Fruit fly (Drosophila melanogaster) whole organism, embryonic: ENCODE results near the gene CG14286.

Experiments used
- Aef1 ChIP-seq: fragments of 200-800 bp; sonication (Bioruptor generic); IDR thresholded peaks from 3 replicates; pipeline ENCODE4 v1.3.6; 2022; ENCODE audit warnings: missing biosample characterization, missing genetic modification characterization
- BtbVII ChIP-seq: fragments of 200-800 bp; sonication (Bioruptor generic); optimal IDR thresholded peaks from 3 replicates; lab custom pipeline; 2017; ENCODE audit warnings: missing biosample characterization, mild to moderate bottlenecking, missing genetic modification characterization
- CG10147 ChIP-seq: fragments of 200-800 bp; sonication (Bioruptor generic); optimal IDR thresholded peaks from 2 replicates; lab custom pipeline; 2019; ENCODE audit warnings: missing biosample characterization, mild to moderate bottlenecking, missing genetic modification characterization, moderate library complexity
- CG10209 ChIP-seq: fragments of 200-800 bp; sonication (Bioruptor generic); optimal IDR thresholded peaks from 3 replicates; lab custom pipeline; 2017; ENCODE audit warnings: missing biosample characterization, mild to moderate bottlenecking, missing genetic modification characterization, missing genetic modification reagents
- CG10462 ChIP-seq: fragments of 200-800 bp; sonication (Bioruptor generic); optimal IDR thresholded peaks from 2 replicates; lab custom pipeline; 2016; ENCODE audit warnings: missing biosample characterization, missing genetic modification characterization
- CG10979 ChIP-seq: fragments of 200-800 bp; sonication (Bioruptor generic); optimal IDR thresholded peaks from 2 replicates; lab custom pipeline; 2018; ENCODE audit warnings: missing biosample characterization, mild to moderate bottlenecking, missing genetic modification characterization, moderate library complexity
- CG11560 ChIP-seq: fragments of 200-800 bp; sonication (Bioruptor generic); IDR thresholded peaks from 3 replicates; pipeline ENCODE4 v1.3.6; 2022; ENCODE audit warnings: missing biosample characterization, missing genetic modification characterization
- CG12299 ChIP-seq: fragments of 200-800 bp; sonication (Bioruptor generic); optimal IDR thresholded peaks from 2 replicates; lab custom pipeline; 2018; ENCODE audit warnings: missing biosample characterization, mild to moderate bottlenecking, missing genetic modification characterization
- CG14441 ChIP-seq: fragments of 200-800 bp; sonication (Bioruptor generic); IDR thresholded peaks from 2 replicates; pipeline ENCODE4 v1.3.6; 2022; ENCODE audit warnings: missing biosample characterization, missing genetic modification characterization
- CG1602 ChIP-seq: fragments of 200-800 bp; sonication (Bioruptor generic); optimal IDR thresholded peaks from 3 replicates; lab custom pipeline; 2016; ENCODE audit warnings: missing biosample characterization, missing genetic modification characterization
- CG18262 ChIP-seq: fragments of 200-800 bp; optimal IDR thresholded peaks from 3 replicates; lab custom pipeline; 2019; ENCODE audit warnings: missing biosample characterization, mild to moderate bottlenecking, missing genetic modification characterization, moderate library complexity
- CG2875 ChIP-seq: fragments of 200-800 bp; sonication (Bioruptor generic); optimal IDR thresholded peaks from 2 replicates; lab custom pipeline; 2017; ENCODE audit warnings: missing biosample characterization, mild to moderate bottlenecking, missing genetic modification characterization, missing genetic modification reagents
- CG30020 ChIP-seq: fragments of 200-800 bp; optimal IDR thresholded peaks from 2 replicates; lab custom pipeline; 2019; ENCODE audit warnings: missing biosample characterization, mild to moderate bottlenecking, missing genetic modification characterization, moderate library complexity
- CG3838 ChIP-seq: fragments of 200-800 bp; sonication (Bioruptor generic); optimal IDR thresholded peaks from 3 replicates; lab custom pipeline; 2016; ENCODE audit warnings: missing biosample characterization, missing genetic modification characterization
- CG4424 ChIP-seq: fragments of 200-800 bp; sonication (Bioruptor generic); optimal IDR thresholded peaks from 3 replicates; lab custom pipeline; 2016; ENCODE audit warnings: missing biosample characterization, missing genetic modification characterization
- CG7357 ChIP-seq: fragments of 200-800 bp; sonication (Bioruptor generic); IDR thresholded peaks from 3 replicates; pipeline ENCODE4 v1.3.6; 2022; ENCODE audit warnings: missing biosample characterization, missing genetic modification characterization
- CG8944 ChIP-seq: fragments of 200-800 bp; sonication (Bioruptor generic); optimal IDR thresholded peaks from 3 replicates; lab custom pipeline; 2016; ENCODE audit warnings: missing biosample characterization, missing genetic modification characterization
- CG9797 ChIP-seq: fragments of 200-800 bp; sonication (Bioruptor generic); optimal IDR thresholded peaks from 3 replicates; lab custom pipeline; 2018; ENCODE audit warnings: missing biosample characterization, mild to moderate bottlenecking, missing genetic modification characterization
- CkIIα-i1 ChIP-seq: fragments of 200-800 bp; sonication (Bioruptor generic); IDR thresholded peaks from 2 replicates; pipeline ENCODE4 v1.3.6; 2022; ENCODE audit warnings: missing biosample characterization, missing genetic modification characterization
- Dek ChIP-seq: fragments of 200-800 bp; sonication (Bioruptor generic); optimal IDR thresholded peaks from 3 replicates; lab custom pipeline; 2019; ENCODE audit warnings: missing biosample characterization, mild to moderate bottlenecking, missing genetic modification characterization, moderate library complexity
- Dip2 ChIP-seq: fragments of 200-800 bp; sonication (Bioruptor generic); IDR thresholded peaks from 2 replicates; pipeline ENCODE4 v1.3.6; 2022; ENCODE audit warnings: missing biosample characterization, missing genetic modification characterization
- Elba2 ChIP-seq: fragments of 200-800 bp; sonication (Bioruptor generic); optimal IDR thresholded peaks from 3 replicates; lab custom pipeline; 2016; ENCODE audit warnings: missing biosample characterization, missing genetic modification characterization
- Gsc ChIP-seq: fragments of 200-800 bp; sonication (Bioruptor generic); IDR thresholded peaks from 2 replicates; pipeline ENCODE4 v1.3.6; 2022; ENCODE audit warnings: missing biosample characterization, missing genetic modification characterization
- Gug ChIP-seq: fragments of 200-800 bp; sonication (Bioruptor generic); IDR thresholded peaks from 4 replicates; pipeline ENCODE4 v1.3.6; 2022; ENCODE audit warnings: missing biosample characterization, missing genetic modification characterization
- HLH4C ChIP-seq: fragments of 200-800 bp; sonication (Bioruptor generic); IDR thresholded peaks from 3 replicates; pipeline ENCODE4 v1.3.6; 2022; ENCODE audit warnings: missing biosample characterization, missing genetic modification characterization; ENCODE audit not compliant: partially characterized antibody
- Hmr ChIP-seq: fragments of 200-800 bp; sonication (Bioruptor generic); optimal IDR thresholded peaks from 3 replicates; lab custom pipeline; 2017; ENCODE audit warnings: mild to moderate bottlenecking, missing biosample characterization, missing genetic modification reagents, missing genetic modification characterization
- ap ChIP-seq: fragments of 200-800 bp; sonication (Bioruptor generic); IDR thresholded peaks from 2 replicates; pipeline ENCODE4 v1.3.6; 2022; ENCODE audit warnings: missing biosample characterization, missing genetic modification characterization
- bbx ChIP-seq: fragments of 200-800 bp; sonication (Bioruptor generic); IDR thresholded peaks from 2 replicates; pipeline ENCODE4 v1.3.6; 2022; ENCODE audit warnings: missing biosample characterization, missing genetic modification characterization; ENCODE audit not compliant: partially characterized antibody
- crp ChIP-seq, 2 experiments: fragments of 200-800 bp; sonication (Bioruptor generic); optimal IDR thresholded peaks; 2 replicates in 1 of 2; 3 replicates in 1 of 2; lab custom pipeline; 2017; ENCODE audit warnings: missing biosample characterization in 2 of 2, missing genetic modification characterization in 2 of 2, mild to moderate bottlenecking in 1 of 2, moderate library complexity in 1 of 2
- da ChIP-seq: fragments of 200-800 bp; sonication (Bioruptor generic); optimal IDR thresholded peaks from 2 replicates; lab custom pipeline; 2016; ENCODE audit warnings: missing biosample characterization, missing genetic modification characterization
- dimm ChIP-seq: fragments of 200-800 bp; sonication (Bioruptor generic); IDR thresholded peaks from 2 replicates; pipeline ENCODE4 v1.3.6; 2022; ENCODE audit warnings: missing biosample characterization, missing genetic modification characterization
- dpn ChIP-seq, 2 experiments: fragments of 200-800 bp; sonication (Bioruptor generic); optimal IDR thresholded peaks; 3 replicates each; lab custom pipeline; 2016; ENCODE audit warnings: missing biosample characterization in 2 of 2, missing genetic modification characterization in 2 of 2
- exex ChIP-seq: fragments of 200-800 bp; sonication (Bioruptor generic); optimal IDR thresholded peaks from 4 replicates; lab custom pipeline; 2018; ENCODE audit warnings: missing biosample characterization, mild to moderate bottlenecking, missing genetic modification characterization, moderate library complexity
- gsb-n ChIP-seq: fragments of 200-800 bp; sonication (Bioruptor generic); optimal IDR thresholded peaks from 3 replicates; lab custom pipeline; 2018; ENCODE audit warnings: missing biosample characterization, mild to moderate bottlenecking, missing genetic modification characterization
- ind ChIP-seq: fragments of 200-800 bp; sonication (Bioruptor generic); optimal IDR thresholded peaks from 3 replicates; lab custom pipeline; 2016; ENCODE audit warnings: missing biosample characterization, missing genetic modification characterization
- kay ChIP-seq: fragments of 200-800 bp; sonication (Bioruptor generic); optimal IDR thresholded peaks from 2 replicates; lab custom pipeline; 2016; ENCODE audit warnings: missing biosample characterization, missing genetic modification characterization
- knrl ChIP-seq: fragments of 200-800 bp; sonication (Bioruptor generic); IDR thresholded peaks from 3 replicates; pipeline ENCODE4 v1.3.6; 2022; ENCODE audit warnings: missing biosample characterization, missing genetic modification characterization; ENCODE audit not compliant: partially characterized antibody
- lilli ChIP-seq: fragments of 200-800 bp; sonication (Bioruptor generic); optimal IDR thresholded peaks from 3 replicates; lab custom pipeline; 2016; ENCODE audit warnings: missing biosample characterization, missing genetic modification characterization
- nmo ChIP-seq: fragments of 200-800 bp; sonication (Bioruptor generic); optimal IDR thresholded peaks from 2 replicates; lab custom pipeline; 2018; ENCODE audit warnings: missing biosample characterization, mild to moderate bottlenecking, missing genetic modification characterization, moderate library complexity
- odd ChIP-seq: fragments of 200-800 bp; sonication (Bioruptor generic); optimal IDR thresholded peaks from 2 replicates; lab custom pipeline; 2017; ENCODE audit warnings: missing biosample characterization, mild to moderate bottlenecking, missing genetic modification characterization
- otp ChIP-seq: fragments of 200-800 bp; sonication (Bioruptor generic); IDR thresholded peaks from 3 replicates; pipeline ENCODE4, ENCODE4 v1.3.6; 2022; ENCODE audit warnings: missing biosample characterization, missing genetic modification characterization
- phol ChIP-seq: fragments of 200-800 bp; sonication (Bioruptor generic); optimal IDR thresholded peaks from 3 replicates; lab custom pipeline; 2018; ENCODE audit warnings: missing biosample characterization, mild to moderate bottlenecking, missing genetic modification characterization, moderate library complexity
- pum ChIP-seq: fragments of 200-800 bp; sonication (Bioruptor generic); optimal IDR thresholded peaks from 2 replicates; lab custom pipeline; 2016; ENCODE audit warnings: missing biosample characterization, missing genetic modification characterization
- ranshi ChIP-seq: fragments of 200-800 bp; sonication (Bioruptor generic); IDR thresholded peaks from 2 replicates; pipeline ENCODE4 v1.3.6; 2022; ENCODE audit warnings: missing biosample characterization, missing genetic modification characterization
- salm ChIP-seq: fragments of 200-800 bp; sonication (Bioruptor generic); optimal IDR thresholded peaks from 2 replicates; lab custom pipeline; 2018; ENCODE audit warnings: missing biosample characterization, mild to moderate bottlenecking, missing genetic modification characterization
- sens-2 ChIP-seq: fragments of 200-800 bp; sonication (Bioruptor generic); IDR thresholded peaks from 2 replicates; pipeline ENCODE4 v1.3.6; 2022; ENCODE audit warnings: missing biosample characterization, missing genetic modification characterization
- seq ChIP-seq: fragments of 200-800 bp; sonication (Bioruptor generic); IDR thresholded peaks from 2 replicates; pipeline ENCODE4 v1.3.6; 2022; ENCODE audit warnings: missing biosample characterization, missing genetic modification characterization
- slbo ChIP-seq: fragments of 200-800 bp; sonication (Bioruptor generic); IDR thresholded peaks from 2 replicates; pipeline ENCODE4 v1.3.6; 2022; ENCODE audit warnings: missing biosample characterization, missing genetic modification characterization
- sqz ChIP-seq: fragments of 200-800 bp; sonication (Bioruptor generic); optimal IDR thresholded peaks from 3 replicates; lab custom pipeline; 2018; ENCODE audit warnings: missing biosample characterization, mild to moderate bottlenecking, missing genetic modification characterization
- stwl ChIP-seq: fragments of 200-800 bp; sonication (Bioruptor generic); optimal IDR thresholded peaks from 3 replicates; lab custom pipeline; 2018; ENCODE audit warnings: missing biosample characterization, mild to moderate bottlenecking, missing genetic modification characterization, moderate library complexity
- tup ChIP-seq: fragments of 200-800 bp; sonication (Bioruptor generic); optimal IDR thresholded peaks from 2 replicates; lab custom pipeline; 2016; ENCODE audit warnings: missing biosample characterization, mild to moderate bottlenecking, missing genetic modification characterization, moderate library complexity
- zfh1 ChIP-seq: fragments of 200-800 bp; sonication (Bioruptor generic); IDR thresholded peaks from 3 replicates; pipeline ENCODE4 v1.3.6; 2022; ENCODE audit warnings: missing biosample characterization, missing genetic modification characterization

Gene CG14286

DNA sequence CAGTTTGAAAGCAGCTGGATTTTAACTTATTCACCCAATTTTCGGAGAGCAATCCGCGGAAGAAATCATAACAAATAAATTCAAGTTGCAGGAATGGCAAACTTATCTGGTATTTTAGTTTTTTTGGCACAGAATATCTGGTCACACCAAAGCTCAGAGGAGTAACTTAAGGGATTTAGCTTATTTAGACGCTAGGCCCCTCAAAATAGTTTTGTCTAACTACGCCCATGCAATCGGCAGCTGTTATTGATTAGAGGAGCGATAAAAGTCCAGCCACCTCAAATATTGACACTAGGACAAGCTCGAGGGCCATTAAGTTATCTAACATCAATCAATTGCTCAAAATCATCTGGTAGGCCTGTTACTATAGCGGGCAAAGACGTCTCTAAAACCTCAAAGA is 4.9 kb downstream of the CG14286 start, which contains the start of the genes GatA and P5cr (continued):
- TF ChIP-seq HLH4C (no peak), CG8944 (GFP tag; lab: Kevin White, UChicago) (peak; percentile 86), da (peak; percentile 65), odd (GFP tag; lab: Kevin White, UChicago) (peak; percentile 60), nmo (peak; percentile 40), CG2875 (no peak), otp (GFP tag; lab: Robert Waterston, UW) (peak; percentile 86), knrl (GFP tag; lab: Robert Waterston, UW) (no peak), CG10147 (GFP tag; lab: Kevin White, UChicago) (peak; percentile 62), CG12299 (tag; lab: Kevin White, UChicago) (peak; percentile 58), exex (tag; lab: Kevin White, UChicago) (peak; percentile 75), CG11560 (tag; lab: Robert Waterston, UW) (0 out of 3 replicates have a peak, but pooled peaks have one; percentile 43), Dip2 (GFP tag; lab: Robert Waterston, UW) (no peak), CG30020 (no peak), stwl (tag; lab: Kevin White, UChicago) (no peak), lilli (GFP tag; lab: Kevin White, UChicago) (peak; percentile 97), crp (GFP tag; optimal IDR thresholded peaks at IDR 0.05; lab: Kevin White, UChicago) (peak in 1 of 2 experiments; percentile 78), CG10979 (peak; percentile 31), tup (GFP tag; lab: Kevin White, UChicago) (peak; percentile 64), CG18262 (tag; lab: Kevin White, UChicago) (peak; percentile 32), CG3838 (GFP tag; lab: Kevin White, UChicago) (peak; percentile 29), kay (GFP tag; lab: Kevin White, UChicago) (peak; percentile 62), CkIIα-i1 (GFP tag; lab: Robert Waterston, UW) (no peak), Gug (GFP tag; lab: Robert Waterston, UW) (peak; percentile 96), pum (GFP tag; lab: Kevin White, UChicago) (peak; percentile 84), CG7357 (GFP tag; lab: Robert Waterston, UW) (no peak), Aef1 (GFP tag; lab: Robert Waterston, UW) (peak; percentile 81), gsb-n (tag; lab: Kevin White, UChicago) (no peak), dimm (GFP tag; lab: Robert Waterston, UW) (0 out of 2 replicates have a peak, but pooled peaks have one; percentile 13), seq (no peak), Hmr (GFP tag; lab: Kevin White, UChicago) (peak; percentile 88), slbo (GFP tag; lab: Robert Waterston, UW) (peak; percentile 97), sens-2 (GFP tag; lab: Robert Waterston, UW) (0 out of 2 replicates have a peak, but pooled peaks have one; percentile 34), CG14441 (GFP tag; lab: Robert Waterston, UW) (peak; percentile 83), sqz (GFP tag; lab: Kevin White, UChicago) (no peak), ap (peak; percentile 59), bbx (no peak), Gsc (no peak)
- TF ChIP-seq, all 482 proteins: peak for 345

dm6 chr3R:19031210-19031609 is 7.3 kb downstream of the CG14286 start, which contains the start of the genes Prp18 and CG6013:
Prp18 (minus strand) TSS chr3R:19031271.
CG6013 (plus strand) TSS chr3R:19031503.
- TF ChIP-seq Dek (tag; lab: Kevin White, UChicago) (peak; percentile 64), ranshi (GFP tag; lab: Robert Waterston, UW) (peak; percentile 32; the same call in 1 of the 2 replicates), zfh1 (peak; percentile 32; the same call in 1 of the 3 replicates), CG9797 (GFP tag; lab: Kevin White, UChicago) (peak; percentile 71), salm (peak; percentile 7), dpn (GFP tag; optimal IDR thresholded peaks at IDR 0.05; lab: Kevin White, UChicago) (peak in 1 of 2 experiments; percentile 32), BtbVII (GFP tag; lab: Kevin White, UChicago) (peak; percentile 5), CG1602 (GFP tag; lab: Kevin White, UChicago) (peak; percentile 57), CG10462 (GFP tag; lab: Kevin White, UChicago) (peak; percentile 7), exex (tag; lab: Kevin White, UChicago) (no peak), ind (GFP tag; lab: Kevin White, UChicago) (peak; percentile 51), Elba2 (peak; percentile 4), phol (tag; lab: Kevin White, UChicago) (peak; percentile 81), CG4424 (GFP tag; lab: Kevin White, UChicago) (peak; percentile 53), CG10209 (GFP tag; lab: Kevin White, UChicago) (peak; percentile 21)
